Fruit fly (Drosophila melanogaster): Measurements from ENCODE around the gene CG7290.

The CG7290 gene

DNA sequence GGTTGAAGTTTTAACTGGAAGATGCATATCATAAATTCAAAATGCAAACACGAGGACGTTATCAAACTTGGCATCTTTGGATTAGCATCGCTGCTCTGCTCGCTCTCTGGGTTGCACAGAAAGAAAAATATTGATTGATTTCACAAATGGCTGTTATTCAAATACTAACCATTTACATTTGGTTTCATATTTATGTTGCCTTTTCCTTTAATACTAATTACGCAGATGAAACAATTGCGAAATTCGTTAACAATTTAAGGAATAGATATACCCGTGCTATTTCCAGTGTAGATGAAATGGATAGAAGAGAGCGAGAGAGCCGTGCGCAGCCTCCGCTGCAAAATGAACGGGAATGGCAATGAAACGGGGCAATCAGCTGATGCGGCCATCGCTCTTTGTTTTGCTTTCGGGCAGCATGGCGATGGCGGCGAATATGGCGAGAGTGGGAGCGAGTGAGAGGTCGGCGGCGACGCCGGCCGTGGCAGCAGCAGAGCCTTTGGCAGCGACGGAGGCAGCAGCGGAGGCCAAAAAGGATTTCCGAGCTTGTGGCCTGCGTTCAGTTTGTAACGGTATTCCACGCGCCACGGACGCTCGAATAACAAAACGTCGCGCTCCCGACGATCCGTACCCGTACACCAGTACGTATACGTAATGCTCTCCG lies 41.8 kb upstream of the CG7290 start, which contains the start of gene rdgC (continued):
- peak; percentile 91 for TF ChIP-seq CG18619 (GFP tag; optimal IDR thresholded peaks at IDR 0.05)
- peak; percentile 98 for TF ChIP-seq CG1603 (tag; optimal IDR thresholded peaks at IDR 0.05)
- TF ChIP-seq CG9609 (GFP tag; optimal IDR thresholded peaks at IDR 0.05), result peak; percentile 96
- TF ChIP-seq en (GFP tag; optimal IDR thresholded peaks at IDR 0.05), result peak; percentile 92
- TF ChIP-seq seq (GFP tag; IDR thresholded peaks at IDR 0.05), result peak; percentile 95
- no peak for TF ChIP-seq lov (optimal IDR thresholded peaks at IDR 0.05)
- TF ChIP-seq lov (GFP tag; IDR thresholded peaks at IDR 0.05), result peak; percentile 91
- TF ChIP-seq CG2678 (tag; optimal IDR thresholded peaks at IDR 0.05), result peak; percentile 97
- TF ChIP-seq CG30431 (GFP tag; optimal IDR thresholded peaks at IDR 0.05), result peak; percentile 77
- peak; percentile 97 for TF ChIP-seq ind (GFP tag; optimal IDR thresholded peaks at IDR 0.05)
- TF ChIP-seq CG12071 (GFP tag; optimal IDR thresholded peaks at IDR 0.05), result peak; percentile 98
- TF ChIP-seq CG11696 (GFP tag; IDR thresholded peaks at IDR 0.05), result peak; percentile 86
- TF ChIP-seq GATAe (GFP tag; conservative IDR thresholded peaks at IDR 0.05), result peak; percentile 84
- peak; percentile 97 for TF ChIP-seq CG14441 (GFP tag; IDR thresholded peaks at IDR 0.05)
- TF ChIP-seq Aef1 (GFP tag; IDR thresholded peaks at IDR 0.05), result peak; percentile 96
- no peak for TF ChIP-seq usp (GFP tag; optimal IDR thresholded peaks at IDR 0.05)
- TF ChIP-seq CG32532 (GFP tag; IDR thresholded peaks at IDR 0.05), result peak; percentile 97
- peak; percentile 89 for TF ChIP-seq CG31365 (tag; optimal IDR thresholded peaks at IDR 0.05)
- no peak for TF ChIP-seq Lpt (GFP tag; optimal IDR thresholded peaks at IDR 0.05)
- peak; percentile 98 for TF ChIP-seq dysf (GFP tag; IDR thresholded peaks at IDR 0.05)
- peak; percentile 92 for TF ChIP-seq onecut (GFP tag; IDR thresholded peaks at IDR 0.05)
- peak; percentile 94 for TF ChIP-seq H2.0 (GFP tag; IDR thresholded peaks at IDR 0.05)
- TF ChIP-seq chn (GFP tag; optimal IDR thresholded peaks at IDR 0.05), result peak; percentile 91
- peak; percentile 95 for TF ChIP-seq Rx (GFP tag; IDR thresholded peaks at IDR 0.05)
- peak; percentile 95 for TF ChIP-seq org-1 (GFP tag; optimal IDR thresholded peaks at IDR 0.05)
- peak; percentile 89 for TF ChIP-seq p53 (GFP tag; optimal IDR thresholded peaks at IDR 0.05)
- TF ChIP-seq CG6175 (GFP tag; IDR thresholded peaks at IDR 0.05), result peak; percentile 89
- TF ChIP-seq schlank (tag; optimal IDR thresholded peaks at IDR 0.05), result peak; percentile 90
- TF ChIP-seq CG3163 (GFP tag; optimal IDR thresholded peaks at IDR 0.05), result peak; percentile 82
- TF ChIP-seq Hmr (GFP tag; optimal IDR thresholded peaks at IDR 0.05), result peak; percentile 96
- peak; percentile 96 for TF ChIP-seq CG4730 (GFP tag; IDR thresholded peaks at IDR 0.05)
- peak; percentile 94 for TF ChIP-seq Drgx (GFP tag; IDR thresholded peaks at IDR 0.05)
- peak; percentile 94 for TF ChIP-seq CG11456 (GFP tag; IDR thresholded peaks at IDR 0.05)
- peak; percentile 99 for TF ChIP-seq ci (GFP tag; IDR thresholded peaks at IDR 0.05)
- TF ChIP-seq row (GFP tag; IDR thresholded peaks at IDR 0.05), result peak; percentile 96
- peak; percentile 91 for TF ChIP-seq Ssrp (tag; optimal IDR thresholded peaks at IDR 0.05)
- peak; percentile 96 for TF ChIP-seq CG10366 (GFP tag; IDR thresholded peaks at IDR 0.05)
- TF ChIP-seq pum (GFP tag; optimal IDR thresholded peaks at IDR 0.05), result peak; percentile 96
- peak; percentile 89 for TF ChIP-seq klu (GFP tag; IDR thresholded peaks at IDR 0.05)
- TF ChIP-seq CG7928 (GFP tag; optimal IDR thresholded peaks at IDR 0.05), result peak; percentile 77
- TF ChIP-seq run (tag; optimal IDR thresholded peaks at IDR 0.05), result peak; percentile 93
- TF ChIP-seq CG6272 (GFP tag; IDR thresholded peaks at IDR 0.05), result peak; percentile 92
- peak; percentile 91 for TF ChIP-seq CG6683 (GFP tag; optimal IDR thresholded peaks at IDR 0.05)
- no peak for TF ChIP-seq pan (optimal IDR thresholded peaks at IDR 0.05)
- TF ChIP-seq pan (GFP tag; optimal IDR thresholded peaks at IDR 0.05 in 1 of 2, IDR thresholded peaks at IDR 0.05 in 1 of 2), result peak in 1 of 2 experiments; percentile 98
- TF ChIP-seq zfh2 (GFP tag; optimal IDR thresholded peaks at IDR 0.05), result peak; percentile 93
- TF ChIP-seq Dek (tag; optimal IDR thresholded peaks at IDR 0.05), result peak; percentile 94
- TF ChIP-seq Tbp (GFP tag; optimal IDR thresholded peaks at IDR 0.05), result no peak
- TF ChIP-seq Blimp-1 (GFP tag; optimal IDR thresholded peaks at IDR 0.05), result peak; percentile 94
- TF ChIP-seq Adf1 (GFP tag; IDR thresholded peaks at IDR 0.05), result peak; percentile 99
- peak; percentile 88 for TF ChIP-seq gcm2 (GFP tag; optimal IDR thresholded peaks at IDR 0.05)
- peak; percentile 89 for TF ChIP-seq trem (tag; optimal IDR thresholded peaks at IDR 0.05)

All from whole organism, embryonic.